Fruit fly (Drosophila melanogaster): ENCODE results near the gene Ilp7.

Gene Ilp7

DNA sequence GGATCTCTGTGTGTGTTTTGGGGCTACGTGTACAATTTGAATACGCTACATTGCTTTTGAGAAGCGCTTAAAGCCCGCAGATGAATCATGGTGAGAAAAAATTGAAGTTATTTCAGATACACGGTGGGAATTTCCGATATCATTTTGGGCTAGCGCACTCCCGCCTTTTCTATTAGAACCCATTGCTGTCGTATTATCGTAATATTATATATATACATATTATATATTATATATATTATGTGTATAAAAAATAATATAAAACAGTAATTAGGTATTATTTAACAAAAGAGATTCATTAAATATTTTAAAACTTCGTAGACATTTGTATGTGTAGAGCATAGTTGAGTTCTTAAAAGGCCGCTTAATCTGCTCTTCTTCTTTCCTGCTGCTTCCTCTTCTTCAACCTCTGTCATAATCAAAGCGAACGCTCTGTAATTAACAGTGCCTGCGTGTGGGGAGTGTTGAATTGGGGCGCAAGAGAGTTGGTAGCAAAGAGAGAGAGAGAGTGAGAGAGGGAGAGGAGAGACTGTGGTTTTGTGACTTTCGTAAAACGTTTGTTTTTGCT is 10.5 kb downstream of the Ilp7 start (continued):
- TF ChIP-seq OdsH (GFP tag; optimal IDR thresholded peaks at IDR 0.05) (peak; percentile 87), Sox14 (GFP tag; optimal IDR thresholded peaks at IDR 0.05) (peak; percentile 58), topi (GFP tag; optimal IDR thresholded peaks at IDR 0.05) (peak; percentile 78), net (GFP tag; optimal IDR thresholded peaks at IDR 0.05) (peak; percentile 63), cyc (GFP tag; optimal IDR thresholded peaks at IDR 0.05) (peak; percentile 73), acj6 (GFP tag; optimal IDR thresholded peaks at IDR 0.05) (peak; percentile 85), dac (GFP tag; optimal IDR thresholded peaks at IDR 0.05) (peak; percentile 91), Sox102F (GFP tag; optimal IDR thresholded peaks at IDR 0.05) (peak; percentile 58), CG9139 (GFP tag; optimal IDR thresholded peaks at IDR 0.05) (peak; percentile 65), Sox15 (GFP tag; optimal IDR thresholded peaks at IDR 0.05) (peak; percentile 86), CG8319 (GFP tag; optimal IDR thresholded peaks at IDR 0.05) (peak; percentile 65), CG1621 (tag; optimal IDR thresholded peaks at IDR 0.05) (peak; percentile 59), Hr4 (GFP tag; optimal IDR thresholded peaks at IDR 0.05) (peak; percentile 77), svp (GFP tag) (peak; percentile 89), CG15336 (GFP tag; IDR thresholded peaks at IDR 0.05) (peak; percentile 87), Ets21C (GFP tag; optimal IDR thresholded peaks at IDR 0.05) (peak; percentile 47), eg (GFP tag; IDR thresholded peaks at IDR 0.05) (peak; percentile 57; the same call in 1 of the 3 replicates), Blimp-1 (GFP tag; optimal IDR thresholded peaks at IDR 0.05) (peak; percentile 87), Met (GFP tag; optimal IDR thresholded peaks at IDR 0.05) (peak; percentile 75), CG6792 (GFP tag; optimal IDR thresholded peaks at IDR 0.05) (peak; percentile 84), CG8119 (GFP tag; IDR thresholded peaks at IDR 0.05) (peak; percentile 90; the same call in 2 of the 3 replicates), vri (GFP tag; optimal IDR thresholded peaks at IDR 0.05) (peak; percentile 57), dsx (GFP tag; optimal IDR thresholded peaks at IDR 0.05; ENCODE audit: poor library complexity, severe bottlenecking) (peak; percentile 84), Ets96B (tag; optimal IDR thresholded peaks at IDR 0.05) (peak; percentile 90), CG4318 (GFP tag; optimal IDR thresholded peaks at IDR 0.05) (peak; percentile 93), fkh (GFP tag; optimal IDR thresholded peaks at IDR 0.05) (peak; percentile 51), Eip75B (GFP tag; optimal IDR thresholded peaks at IDR 0.05) (peak; percentile 64)

DNA sequence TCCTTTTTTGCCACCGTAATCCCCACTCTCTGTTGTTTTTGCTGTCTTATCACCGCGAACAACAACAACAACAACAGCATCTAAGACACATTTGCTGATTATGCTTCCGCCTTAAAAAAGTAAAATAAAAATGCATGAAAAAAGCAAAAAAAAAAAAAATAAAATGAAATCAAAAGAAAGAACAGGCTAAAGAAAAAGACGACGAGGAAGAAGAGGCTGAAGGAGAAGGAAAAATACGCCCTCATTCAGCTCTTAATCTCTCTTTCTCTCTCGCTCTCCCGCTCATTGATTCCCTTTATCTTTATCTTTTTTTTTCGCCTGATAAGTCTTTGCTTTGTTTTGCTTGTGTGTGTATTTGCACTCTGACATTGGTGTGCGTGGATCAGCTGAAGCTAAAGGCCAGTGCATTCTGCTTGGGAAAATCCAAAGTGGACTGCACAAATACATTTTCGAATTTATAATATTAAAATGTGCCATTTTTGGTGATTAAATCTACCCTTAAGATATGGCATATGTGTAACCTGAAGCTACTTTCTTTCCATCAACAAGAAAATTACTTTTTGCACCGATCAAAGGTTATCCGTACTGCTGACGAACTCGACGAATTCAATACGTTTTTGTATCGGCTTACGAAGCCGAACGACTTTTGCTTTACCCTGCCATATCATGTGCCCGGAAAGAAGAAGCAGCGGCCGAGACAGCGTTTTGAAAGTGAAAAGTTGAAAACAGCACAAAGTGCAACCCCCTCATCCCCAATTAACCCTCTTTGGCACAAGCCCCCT is 12.7 kb downstream of the Ilp7 start:
- TF ChIP-seq Hr39 (GFP tag; optimal IDR thresholded peaks at IDR 0.05) (peak; percentile 59), acj6 (GFP tag; optimal IDR thresholded peaks at IDR 0.05) (no peak), CG10669 (GFP tag; optimal IDR thresholded peaks at IDR 0.05) (peak; percentile 32), CG11902 (GFP tag; optimal IDR thresholded peaks at IDR 0.05) (peak; percentile 17), CG9139 (GFP tag; optimal IDR thresholded peaks at IDR 0.05) (peak; percentile 91), pdm3 (GFP tag; optimal IDR thresholded peaks at IDR 0.05) (peak; percentile 24), Met (GFP tag; optimal IDR thresholded peaks at IDR 0.05) (peak; percentile 37), Gug (GFP tag; IDR thresholded peaks at IDR 0.05) (peak; percentile 66), CG10631 (GFP tag; optimal IDR thresholded peaks at IDR 0.05) (peak; percentile 8), Smox (GFP tag; optimal IDR thresholded peaks at IDR 0.05) (peak; percentile 34), Sox102F (GFP tag; optimal IDR thresholded peaks at IDR 0.05) (peak; percentile 61), CG6792 (GFP tag; optimal IDR thresholded peaks at IDR 0.05) (no peak), fd59A (GFP tag; optimal IDR thresholded peaks at IDR 0.05) (no peak), CG4318 (GFP tag; optimal IDR thresholded peaks at IDR 0.05) (no peak), CG3919 (GFP tag; optimal IDR thresholded peaks at IDR 0.05) (no peak), Hr38 (GFP tag; optimal IDR thresholded peaks at IDR 0.05) (no peak), esn (GFP tag; optimal IDR thresholded peaks at IDR 0.05) (peak; percentile 50), CG31627 (GFP tag; optimal IDR thresholded peaks at IDR 0.05) (peak; percentile 58), Ets96B (tag; optimal IDR thresholded peaks at IDR 0.05) (peak; percentile 26), CG6163 (GFP tag; IDR thresholded peaks at IDR 0.05) (peak; percentile 92), fkh (GFP tag; optimal IDR thresholded peaks at IDR 0.05) (no peak), topi (GFP tag; optimal IDR thresholded peaks at IDR 0.05) (peak; percentile 57), Lpt (GFP tag; optimal IDR thresholded peaks at IDR 0.05) (peak; percentile 75), CG32006 (GFP tag; optimal IDR thresholded peaks at IDR 0.05) (peak; percentile 54), CG8632 (GFP tag; optimal IDR thresholded peaks at IDR 0.05) (peak; percentile 57), Eip93F (GFP tag; optimal IDR thresholded peaks at IDR 0.05) (peak; percentile 59), Sox15 (GFP tag; optimal IDR thresholded peaks at IDR 0.05) (peak; percentile 17), eg (GFP tag; IDR thresholded peaks at IDR 0.05) (peak; percentile 91), Blimp-1 (GFP tag; optimal IDR thresholded peaks at IDR 0.05) (peak; percentile 60), Ets21C (GFP tag; optimal IDR thresholded peaks at IDR 0.05) (peak; percentile 49), CG6276 (GFP tag; optimal IDR thresholded peaks at IDR 0.05) (peak; percentile 91), fd85E (GFP tag; optimal IDR thresholded peaks at IDR 0.05) (no peak), CG8119 (GFP tag; IDR thresholded peaks at IDR 0.05) (peak; percentile 88), dac (GFP tag; optimal IDR thresholded peaks at IDR 0.05) (no peak), svp (GFP tag) (peak; percentile 99)
